Worm (Caenorhabditis elegans) whole organism, L2 larva: ENCODE measurements around the gene utx-1.
A peak's percentile ranks its signal among the peaks of the same experiment; 100 is the strongest.

Experiments used
- C34F6.9 ChIP-seq: fragments of 150-350 bp; optimal IDR thresholded peaks from 2 replicates; lab custom pipeline; 2014; ENCODE audit warnings: missing biosample characterization, missing genetic modification characterization
- F13H6.1 ChIP-seq: sonication (generic microtip); optimal IDR thresholded peaks from 2 replicates; lab custom pipeline; 2016; ENCODE audit warnings: missing genetic modification characterization, missing compliant biosample characterization
- R02D3.7 ChIP-seq: fragments of 150-350 bp; optimal IDR thresholded peaks from 2 replicates; lab custom pipeline; 2014; ENCODE audit warnings: missing biosample characterization, missing genetic modification characterization
- ZK546.5 ChIP-seq: sonication (generic microtip); optimal IDR thresholded peaks from 2 replicates; lab custom pipeline; 2017; ENCODE audit warnings: missing biosample characterization, missing genetic modification characterization
- alr-1 ChIP-seq: fragments of 150-350 bp; optimal IDR thresholded peaks from 2 replicates; lab custom pipeline; 2014; ENCODE audit warnings: missing biosample characterization, missing genetic modification characterization
- aly-2 ChIP-seq: fragments of 150-350 bp; optimal IDR thresholded peaks from 2 replicates; lab custom pipeline; 2014; ENCODE audit warnings: missing biosample characterization, missing genetic modification characterization
- ama-1 ChIP-seq: fragments of 150-350 bp; optimal IDR thresholded peaks from 2 replicates; lab custom pipeline; 2018; ENCODE audit warnings: inconsistent platforms
- blmp-1 ChIP-seq: sonication (generic microtip); optimal IDR thresholded peaks from 2 replicates; lab custom pipeline; 2017; ENCODE audit warnings: missing genetic modification characterization, mild to moderate bottlenecking, missing compliant biosample characterization, antibody characterized with exemption, moderate library complexity; ENCODE audit not compliant: insufficient read depth
- ceh-16 ChIP-seq: fragments of 150-350 bp; optimal IDR thresholded peaks from 2 replicates; lab custom pipeline; 2014; ENCODE audit warnings: missing biosample characterization, missing genetic modification characterization
- crh-2 ChIP-seq: sonication (generic microtip); optimal IDR thresholded peaks from 2 replicates; lab custom pipeline; 2017; ENCODE audit warnings: missing biosample characterization, missing genetic modification characterization
- egl-27 ChIP-seq: sonication (generic microtip); optimal IDR thresholded peaks from 3 replicates; lab custom pipeline; 2017; ENCODE audit warnings: missing biosample characterization, missing genetic modification reagents, missing genetic modification characterization
- elt-1 ChIP-seq: fragments of 150-350 bp; optimal IDR thresholded peaks from 2 replicates; lab custom pipeline; 2014; ENCODE audit warnings: missing biosample characterization, missing genetic modification characterization
- elt-3 ChIP-seq: sonication (generic microtip); optimal IDR thresholded peaks from 2 replicates; lab custom pipeline; 2017; ENCODE audit warnings: missing biosample characterization, missing genetic modification characterization
- fos-1 ChIP-seq: fragments of 150-350 bp; optimal IDR thresholded peaks from 2 replicates; lab custom pipeline; 2014; ENCODE audit warnings: missing biosample characterization, missing genetic modification characterization
- gmeb-1 ChIP-seq: fragments of 150-350 bp; optimal IDR thresholded peaks from 2 replicates; lab custom pipeline; 2014; ENCODE audit warnings: missing biosample characterization, missing genetic modification characterization
- lin-11 ChIP-seq: fragments of 150-350 bp; sonication (generic microtip); optimal IDR thresholded peaks from 2 replicates; lab custom pipeline; 2014; ENCODE audit warnings: missing biosample characterization, missing genetic modification characterization, inconsistent platforms, mixed read lengths
- lin-13 ChIP-seq: fragments of 150-350 bp; optimal IDR thresholded peaks from 2 replicates; lab custom pipeline; 2014; ENCODE audit warnings: missing biosample characterization, missing genetic modification reagents, missing genetic modification characterization
- lsy-2 ChIP-seq, 2 experiments: fragments of 150-350 bp in 1 of 2; sonication (generic microtip) in 1 of 2; optimal IDR thresholded peaks; 2 replicates each; lab custom pipeline; 2014 to 2017; ENCODE audit warnings: missing biosample characterization in 2 of 2, missing genetic modification characterization in 2 of 2
- mbf-1 ChIP-seq: sonication (generic microtip); optimal IDR thresholded peaks from 2 replicates; lab custom pipeline; 2017; ENCODE audit warnings: missing biosample characterization, missing genetic modification characterization
- mdl-1 ChIP-seq, 2 experiments: fragments of 150-350 bp in 1 of 2; sonication (generic microtip) in 1 of 2; optimal IDR thresholded peaks; 2 replicates each; lab custom pipeline; 2017; ENCODE audit warnings: missing biosample characterization in 2 of 2, missing genetic modification characterization in 2 of 2
- nhr-10 ChIP-seq: sonication (generic microtip); optimal IDR thresholded peaks from 2 replicates; lab custom pipeline; 2017; ENCODE audit warnings: missing biosample characterization, missing genetic modification characterization
- nhr-11 ChIP-seq: fragments of 150-350 bp; optimal IDR thresholded peaks from 2 replicates; lab custom pipeline; 2014; ENCODE audit warnings: missing biosample characterization, missing genetic modification characterization
- nhr-129 ChIP-seq: fragments of 150-350 bp; optimal IDR thresholded peaks from 2 replicates; lab custom pipeline; 2014; ENCODE audit warnings: missing biosample characterization, missing genetic modification characterization
- nhr-21 ChIP-seq: fragments of 150-350 bp; optimal IDR thresholded peaks from 2 replicates; lab custom pipeline; 2014; ENCODE audit warnings: missing biosample characterization, missing genetic modification characterization
- nhr-237 ChIP-seq: fragments of 150-350 bp; optimal IDR thresholded peaks from 2 replicates; lab custom pipeline; 2014; ENCODE audit warnings: missing biosample characterization, missing genetic modification characterization
- nhr-25 ChIP-seq: fragments of 150-350 bp; sonication (generic microtip); optimal IDR thresholded peaks from 3 replicates; lab custom pipeline; 2014; ENCODE audit warnings: missing biosample characterization, missing genetic modification characterization
- nhr-6 ChIP-seq: fragments of 150-350 bp; optimal IDR thresholded peaks from 2 replicates; lab custom pipeline; 2014; ENCODE audit warnings: missing biosample characterization, missing genetic modification characterization
- sem-4 ChIP-seq: fragments of 150-350 bp; optimal IDR thresholded peaks from 2 replicates; lab custom pipeline; 2014; ENCODE audit warnings: missing biosample characterization, missing genetic modification reagents, missing genetic modification characterization
- sma-3 ChIP-seq: sonication (generic microtip); optimal IDR thresholded peaks from 2 replicates; lab custom pipeline; 2016; ENCODE audit warnings: missing genetic modification reagents, missing genetic modification characterization, missing compliant biosample characterization
- sma-9 ChIP-seq, 2 experiments: fragments of 150-350 bp in 1 of 2; sonication (generic microtip) in 1 of 2; optimal IDR thresholded peaks; 2 replicates each; lab custom pipeline; 2014 to 2016; ENCODE audit warnings: missing genetic modification characterization in 2 of 2, mild to moderate bottlenecking in 1 of 2, missing biosample characterization in 1 of 2, missing compliant biosample characterization in 1 of 2, missing genetic modification reagents in 1 of 2, moderate library complexity in 1 of 2
- snpc-4 ChIP-seq: fragments of 150-350 bp; optimal IDR thresholded peaks from 2 replicates; lab custom pipeline; 2014; ENCODE audit warnings: missing biosample characterization, missing genetic modification characterization
- unc-39 ChIP-seq: fragments of 150-350 bp; optimal IDR thresholded peaks from 2 replicates; lab custom pipeline; 2014; ENCODE audit warnings: missing biosample characterization, missing genetic modification characterization
- unc-55 ChIP-seq: fragments of 150-350 bp; sonication (generic microtip); optimal IDR thresholded peaks from 3 replicates; lab custom pipeline; 2014; ENCODE audit warnings: missing biosample characterization, missing genetic modification reagents, missing genetic modification characterization
- zag-1 ChIP-seq: fragments of 150-350 bp; optimal IDR thresholded peaks from 2 replicates; lab custom pipeline; 2014; ENCODE audit warnings: missing biosample characterization, missing genetic modification characterization
- ztf-1 ChIP-seq: fragments of 200-800 bp; sonication (Bioruptor generic); conservative IDR thresholded peaks from 2 replicates; pipeline ENCODE4 v1.3.6; 2022; ENCODE audit warnings: missing genetic modification characterization, missing compliant biosample characterization
- ztf-11 ChIP-seq: sonication (generic microtip); optimal IDR thresholded peaks from 2 replicates; lab custom pipeline; 2017; ENCODE audit warnings: missing biosample characterization, missing genetic modification characterization
- ztf-4 ChIP-seq: fragments of 150-350 bp; optimal IDR thresholded peaks from 2 replicates; lab custom pipeline; 2014; ENCODE audit warnings: missing biosample characterization, missing genetic modification characterization

Gene utx-1

DNA sequence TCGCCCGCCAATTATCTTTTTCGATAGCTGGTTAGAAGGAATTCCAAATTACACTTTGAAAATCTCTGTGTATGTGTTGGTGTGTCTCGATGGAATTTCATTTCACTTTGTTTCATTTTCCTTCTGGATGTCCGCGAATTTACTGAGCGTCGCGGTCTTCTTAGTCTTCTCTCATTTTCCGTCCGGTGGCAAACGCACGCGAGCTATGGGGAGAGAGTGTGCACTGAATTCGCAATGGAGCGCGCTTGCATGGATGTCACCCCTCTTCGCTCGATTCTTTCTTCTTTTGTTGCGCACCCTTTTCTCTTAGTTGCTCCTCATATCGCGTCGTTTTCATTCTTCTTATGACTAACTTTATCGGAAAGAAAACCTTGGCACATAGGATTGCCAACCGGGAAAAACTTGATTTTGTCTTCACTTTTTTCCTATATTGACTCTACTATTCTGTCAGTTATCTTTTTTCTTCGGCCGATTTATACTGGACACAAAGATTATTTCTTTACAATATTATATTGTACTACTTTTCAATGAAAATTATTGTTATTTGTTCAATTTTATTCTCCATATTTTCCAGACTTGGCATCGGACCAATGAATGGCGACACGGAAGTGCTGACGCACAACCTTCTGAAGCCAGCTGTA lies 5.1 kb upstream of the utx-1 start, which contains the start of gene dhhc-14:
Gene dhhc-14 (plus strand): TSS at position 591 of the 641 bp plus-strand sequence.
- TF ChIP-seq ceh-16 (tag; lab: Kevin White, UChicago) (no peak), lsy-2 (tag; optimal IDR thresholded peaks at IDR 0.05; lab: Kevin White, UChicago) (peak in 1 of 2 experiments; percentile 49), sma-3 (no peak), unc-55 (peak; percentile 76), nhr-6 (no peak), mdl-1 (tag; optimal IDR thresholded peaks at IDR 0.05; lab: Kevin White, UChicago) (peak in 1 of 2 experiments; percentile 69), gmeb-1 (tag; lab: Kevin White, UChicago) (no peak), ZK546.5 (tag; lab: Kevin White, UChicago) (no peak), elt-3 (no peak), lin-13 (peak; percentile 42), ztf-4 (no peak), ztf-11 (tag; lab: Kevin White, UChicago) (no peak), F13H6.1 (peak; percentile 52), C34F6.9 (tag; lab: Kevin White, UChicago) (peak; percentile 66), egl-27 (no peak), nhr-129 (tag; lab: Kevin White, UChicago) (peak; percentile 76), sem-4 (peak; percentile 57), crh-2 (tag; lab: Kevin White, UChicago) (peak; percentile 46), sma-9 (GFP tag; optimal IDR thresholded peaks at IDR 0.05; lab: Kevin White, UChicago) (peak; percentile 12), sma-9 (tag; optimal IDR thresholded peaks at IDR 0.05; lab: Kevin White, UChicago) (no peak), snpc-4 (peak; percentile 28), mbf-1 (tag; lab: Kevin White, UChicago) (no peak), alr-1 (no peak), zag-1 (tag; lab: Kevin White, UChicago) (peak; percentile 66), lin-11 (tag; lab: Kevin White, UChicago) (peak; percentile 64), fos-1 (peak; percentile 48), aly-2 (tag; lab: Kevin White, UChicago) (no peak), unc-39 (tag; lab: Kevin White, UChicago) (no peak), nhr-10 (tag; lab: Kevin White, UChicago) (no peak), ama-1 (lab: Kevin White, UChicago) (no peak), nhr-25 (tag; lab: Kevin White, UChicago) (no peak), blmp-1 (tag; lab: Kevin White, UChicago) (no peak), nhr-237 (tag; lab: Kevin White, UChicago) (no peak)

DNA sequence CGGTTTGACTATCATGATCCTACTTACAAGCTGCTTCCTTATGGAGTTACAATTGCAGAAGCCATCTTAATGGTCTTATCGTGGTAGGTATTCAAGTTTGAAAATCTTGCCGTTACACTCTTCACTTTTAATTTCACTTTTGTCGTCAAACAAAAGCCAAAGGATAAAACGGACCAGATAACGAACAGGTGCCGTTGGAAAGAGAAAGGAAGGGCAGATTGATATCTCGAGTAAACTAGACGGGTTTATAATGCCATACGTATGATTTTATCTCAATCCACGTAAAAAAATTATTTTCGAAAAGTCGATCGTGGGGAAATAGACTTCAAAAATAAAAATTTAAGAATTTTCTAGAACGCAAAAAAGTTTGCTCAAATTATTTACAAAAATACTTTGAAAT lies 2.9 kb upstream of the utx-1 start:
- TF ChIP-seq nhr-25 (tag; lab: Kevin White, UChicago) (peak; percentile 49), ceh-16 (tag; lab: Kevin White, UChicago) (peak; percentile 45), ztf-4 (no peak), blmp-1 (tag; lab: Kevin White, UChicago) (peak; percentile 83)
- TF ChIP-seq, all 48 proteins: peak for 3

DNA sequence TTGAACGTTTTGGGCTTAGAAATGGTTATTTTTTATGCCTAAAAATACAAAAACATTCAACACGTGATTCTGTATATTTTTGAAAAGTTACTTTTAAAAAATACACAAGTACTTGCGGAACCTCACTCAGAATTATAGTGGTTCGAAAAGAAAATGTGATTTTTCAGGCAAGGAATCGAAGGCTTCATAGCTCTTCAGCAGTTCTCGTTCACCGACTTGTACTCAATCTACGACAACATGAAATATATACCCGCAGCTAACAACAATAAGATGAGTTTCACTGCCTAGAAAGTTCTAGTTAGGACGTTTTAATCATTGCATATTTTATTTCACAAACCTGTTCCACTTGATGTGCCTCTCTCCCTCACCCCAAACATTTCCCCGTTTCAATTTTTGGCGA lies 5.6 kb downstream of the utx-1 start:
- no peak for TF ChIP-seq nhr-11 (tag; lab: Kevin White, UChicago)
- TF ChIP-seq ztf-1 (GFP tag; lab: Robert Waterston, UW), result no peak
- TF ChIP-seq crh-2 (tag; lab: Kevin White, UChicago), result no peak
- TF ChIP-seq blmp-1 (tag; lab: Kevin White, UChicago), result no peak
- TF ChIP-seq R02D3.7 (tag; lab: Kevin White, UChicago), result no peak
- no peak for TF ChIP-seq mbf-1 (tag; lab: Kevin White, UChicago)
- TF ChIP-seq sma-9 (GFP tag; optimal IDR thresholded peaks at IDR 0.05; lab: Kevin White, UChicago), result no peak
- TF ChIP-seq sma-9 (tag; optimal IDR thresholded peaks at IDR 0.05; lab: Kevin White, UChicago), result no peak
- no peak for TF ChIP-seq lin-13
- TF ChIP-seq elt-1, result no peak
- TF ChIP-seq gmeb-1 (tag; lab: Kevin White, UChicago), result no peak
- no peak for TF ChIP-seq nhr-21
- TF ChIP-seq lsy-2 (tag; optimal IDR thresholded peaks at IDR 0.05; lab: Kevin White, UChicago), result no peak
- TF ChIP-seq fos-1, result no peak
